Worm (Caenorhabditis elegans): Measurements from ENCODE around the gene F16G10.6.

DNA sequence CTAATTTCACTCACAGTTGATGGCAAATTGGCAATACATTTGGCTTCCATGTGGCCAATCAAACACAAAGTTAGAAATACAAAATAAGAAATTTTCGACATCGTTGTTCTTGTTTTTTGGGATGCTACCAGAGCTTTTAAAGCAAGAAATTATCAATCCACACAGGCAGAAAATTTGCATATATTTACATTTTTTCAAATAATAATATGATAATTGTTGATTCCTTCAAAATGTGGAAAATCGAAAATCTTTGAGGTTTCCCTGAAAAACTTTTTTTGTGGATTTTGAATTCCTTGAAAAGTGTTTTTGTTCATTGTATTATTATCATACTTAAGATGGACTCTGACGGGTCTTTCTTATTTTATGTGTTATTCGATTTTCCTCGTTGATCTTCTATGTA is 13.2 kb upstream of the F16G10.6 start, which contains the start of gene F16G10.10:
- no peak for TF ChIP-seq tbx-11 (GFP tag; IDR thresholded peaks at IDR 0.05)
- TF ChIP-seq tbx-37 (GFP tag; conservative IDR thresholded peaks at IDR 0.05), result no peak

All from whole organism, early embryonic.